Worm (Caenorhabditis elegans): ENCODE results near the gene lron-7.

lron-7 gene

ce11 chrX:7322323-7322722 lies 30.4 kb downstream of the lron-7 start, which contains the start of gene T08A9.13:
T08A9.13 (minus strand) TSS chrX:7322423.
- TF ChIP-seq unc-62 (GFP tag; optimal IDR thresholded peaks at IDR 0.05), result no peak

- no peak for TF ChIP-seq unc-62 (GFP tag; optimal IDR thresholded peaks at IDR 0.05)
Observed at ce11 chrX:7323604-7324003, 31.7 kb downstream of the lron-7 start.

- TF ChIP-seq unc-62 (GFP tag; optimal IDR thresholded peaks at IDR 0.05), result no peak
Observed at ce11 chrX:7326967-7327651, 35.2 kb downstream of the lron-7 start, which contains the start of gene sng-1. sng-1 (plus strand) TSS chrX:7327601.

- no peak for TF ChIP-seq unc-62 (GFP tag; optimal IDR thresholded peaks at IDR 0.05)
Observed at ce11 chrX:7328065-7328564, 36.2 kb downstream of the lron-7 start.

- no peak for TF ChIP-seq unc-62 (GFP tag; optimal IDR thresholded peaks at IDR 0.05)
Observed at ce11 chrX:7329601-7330000, 37.7 kb downstream of the lron-7 start, which contains the start of gene ttr-59. ttr-59 (plus strand) TSS chrX:7329818.

- no peak for TF ChIP-seq unc-62 (GFP tag; optimal IDR thresholded peaks at IDR 0.05)
Observed at ce11 chrX:7330685-7331196, 38.8 kb downstream of the lron-7 start, which contains the start of gene ttr-30. ttr-30 (plus strand) TSS chrX:7330949.

ce11 chrX:7334302-7334724 lies 42.4 kb downstream of the lron-7 start, which contains the start of gene epg-7:
epg-7 (plus strand) TSS chrX:7334714.
- TF ChIP-seq unc-62 (GFP tag; optimal IDR thresholded peaks at IDR 0.05), result no peak

- no peak for TF ChIP-seq unc-62 (GFP tag; optimal IDR thresholded peaks at IDR 0.05)
Observed at ce11 chrX:7340394-7340793, 48.5 kb downstream of the lron-7 start.

ce11 chrX:7340915-7341559 lies 49.1 kb downstream of the lron-7 start, which contains the start of gene C07D8.6:
C07D8.6 (plus strand) TSS chrX:7341509.
- no peak for TF ChIP-seq unc-62 (GFP tag; optimal IDR thresholded peaks at IDR 0.05)

- no peak for TF ChIP-seq unc-62 (GFP tag; optimal IDR thresholded peaks at IDR 0.05)
Observed at ce11 chrX:7343218-7343617, 51.3 kb downstream of the lron-7 start.

- no peak for TF ChIP-seq unc-62 (GFP tag; optimal IDR thresholded peaks at IDR 0.05)
Observed at ce11 chrX:7343747-7344146, 51.8 kb downstream of the lron-7 start, which contains the start of gene C07D8.5. C07D8.5 (plus strand) TSS chrX:7344047.

Data from whole organism, dauer.